Fruit fly (Drosophila melanogaster) whole organism, prepupa: ENCODE results near the gene LeuRS.

Source experiments
- CG6808 ChIP-seq: fragments of 200-800 bp; sonication (Bioruptor generic); optimal IDR thresholded peaks from 3 replicates; lab custom pipeline; 2017; ENCODE audit warnings: missing biosample characterization, missing genetic modification characterization, mild to moderate bottlenecking, moderate library complexity, missing genetic modification reagents
- Smox ChIP-seq: fragments of 200-800 bp; sonication (Bioruptor generic); optimal IDR thresholded peaks from 3 replicates; lab custom pipeline; 2016; ENCODE audit warnings: missing biosample characterization, missing genetic modification characterization
- Sox102F ChIP-seq: fragments of 200-800 bp; sonication (Bioruptor generic); optimal IDR thresholded peaks from 2 replicates; lab custom pipeline; 2016; ENCODE audit warnings: missing biosample characterization, mild to moderate bottlenecking, missing genetic modification characterization
- spab ChIP-seq: fragments of 200-800 bp; sonication (Bioruptor generic); optimal IDR thresholded peaks from 2 replicates; lab custom pipeline; 2017; ENCODE audit warnings: missing biosample characterization, mild to moderate bottlenecking, missing genetic modification characterization, missing genetic modification reagents

dm6 chr2L:3539996-3540395 is 25.5 kb upstream of the LeuRS start:
- no peak for TF ChIP-seq Sox102F (GFP tag; lab: Kevin White, UChicago)
- TF ChIP-seq Smox (GFP tag; lab: Kevin White, UChicago), result no peak
- TF ChIP-seq CG6808 (GFP tag; lab: Kevin White, UChicago), result no peak
- no peak for TF ChIP-seq spab (GFP tag; lab: Kevin White, UChicago)
